Worm (Caenorhabditis elegans) whole organism, L4 larva: Measurements from ENCODE around the gene stdh-3.

ENCODE experiments used
- F26F4.8 ChIP-seq: fragments of 200-800 bp; sonication (Bioruptor generic); conservative IDR thresholded peaks from 2 replicates; pipeline ENCODE4 v1.3.6; 2022; ENCODE audit warnings: missing genetic modification characterization, missing compliant biosample characterization
- ama-1 ChIP-seq: fragments of 150-350 bp; optimal IDR thresholded peaks from 2 replicates; lab custom pipeline; 2014; ENCODE audit warnings: inconsistent platforms, mixed read lengths
- dmd-8 ChIP-seq: fragments of 200-800 bp; sonication (Bioruptor generic); IDR thresholded peaks from 2 replicates; pipeline ENCODE4 v1.3.6; 2022; ENCODE audit warnings: missing genetic modification characterization, missing compliant biosample characterization
- dve-1 ChIP-seq: sonication (generic microtip); optimal IDR thresholded peaks from 2 replicates; lab custom pipeline; 2017; ENCODE audit warnings: antibody characterized with exemption, mild to moderate bottlenecking, missing genetic modification characterization, missing compliant biosample characterization; ENCODE audit not compliant: insufficient read depth
- lin-13 ChIP-seq: fragments of 150-350 bp; optimal IDR thresholded peaks from 2 replicates; lab custom pipeline; 2014; ENCODE audit warnings: missing biosample characterization, missing genetic modification reagents, missing genetic modification characterization
- lin-39 ChIP-seq: fragments of 150-350 bp; optimal IDR thresholded peaks from 2 replicates; lab custom pipeline; 2014; ENCODE audit warnings: missing biosample characterization, missing genetic modification reagents, missing genetic modification characterization
- mdt-29 ChIP-seq: fragments of 200-800 bp; sonication (Bioruptor generic); IDR thresholded peaks from 2 replicates; pipeline ENCODE4 v1.3.6; 2022; ENCODE audit warnings: missing genetic modification reagents, missing genetic modification characterization, missing compliant biosample characterization
- nhr-42 ChIP-seq: fragments of 200-800 bp; sonication (Bioruptor generic); IDR thresholded peaks from 2 replicates; pipeline ENCODE4 v1.3.6; 2022; ENCODE audit warnings: missing genetic modification characterization, missing compliant biosample characterization
- pqm-1 ChIP-seq: sonication (generic microtip); optimal IDR thresholded peaks from 2 replicates; lab custom pipeline; 2017; ENCODE audit warnings: missing biosample characterization, missing genetic modification characterization
- skn-1 ChIP-seq: fragments of 150-350 bp; optimal IDR thresholded peaks from 2 replicates; lab custom pipeline; 2014; ENCODE audit warnings: missing biosample characterization, missing genetic modification characterization
- snpc-4 ChIP-seq: fragments of 150-350 bp; optimal IDR thresholded peaks from 2 replicates; lab custom pipeline; 2014; ENCODE audit warnings: missing biosample characterization, missing genetic modification characterization

ce11 chrV:13929503-13929902 is 25.1 kb downstream of the stdh-3 start, which contains the start of gene srxa-13:
- no peak for TF ChIP-seq nhr-42
- no peak for TF ChIP-seq dve-1 (tag; lab: Kevin White, UChicago)
- TF ChIP-seq skn-1 (tag; lab: Kevin White, UChicago): no peak
- no peak for TF ChIP-seq lin-13 (GFP tag; lab: Kevin White, UChicago)
- TF ChIP-seq lin-39 (tag; lab: Kevin White, UChicago): no peak
- TF ChIP-seq mdt-29: no peak
- no peak for TF ChIP-seq ama-1 (lab: Kevin White, UChicago)
- no peak for TF ChIP-seq dmd-8 (GFP tag; lab: Robert Waterston, UW)
- no peak for TF ChIP-seq snpc-4
- TF ChIP-seq pqm-1 (tag; lab: Kevin White, UChicago): no peak
- TF ChIP-seq F26F4.8 (GFP tag; lab: Robert Waterston, UW): no peak
